Fruit fly (Drosophila melanogaster): Measurements from ENCODE around the gene RpS30.

Gene RpS30

dm6 chr3R:20833664-20834063, 16.7 kb upstream of the RpS30 start (continued):
- TF ChIP-seq CG7368 (GFP tag; optimal IDR thresholded peaks at IDR 0.05), result peak; percentile 37
- TF ChIP-seq lz (GFP tag; optimal IDR thresholded peaks at IDR 0.05), result peak; percentile 15
- no peak for TF ChIP-seq Sox15 (GFP tag; optimal IDR thresholded peaks at IDR 0.05)
- TF ChIP-seq CG6854 (GFP tag; optimal IDR thresholded peaks at IDR 0.05), result no peak
- TF ChIP-seq Hr38 (GFP tag; optimal IDR thresholded peaks at IDR 0.05), result no peak
- TF ChIP-seq CG3032 (tag; optimal IDR thresholded peaks at IDR 0.05), result no peak
- no peak for TF ChIP-seq fkh (GFP tag; optimal IDR thresholded peaks at IDR 0.05)
- no peak for TF ChIP-seq Lpt (GFP tag; optimal IDR thresholded peaks at IDR 0.05)
- no peak for TF ChIP-seq Gug (GFP tag; IDR thresholded peaks at IDR 0.05)
- peak; percentile 59 for TF ChIP-seq Hr4 (GFP tag; optimal IDR thresholded peaks at IDR 0.05)
- peak; percentile 28 for TF ChIP-seq CG10669 (GFP tag; optimal IDR thresholded peaks at IDR 0.05)
- peak; percentile 3 for TF ChIP-seq CG6276 (GFP tag; optimal IDR thresholded peaks at IDR 0.05)
- TF ChIP-seq salr (GFP tag; optimal IDR thresholded peaks at IDR 0.05), result peak in 1 of 2 experiments; percentile 7
- TF ChIP-seq topi (GFP tag; optimal IDR thresholded peaks at IDR 0.05), result peak; percentile 6
- TF ChIP-seq Eip75B (GFP tag; optimal IDR thresholded peaks at IDR 0.05), result peak; percentile 20
- peak; percentile 20 for TF ChIP-seq acj6 (GFP tag; optimal IDR thresholded peaks at IDR 0.05)
- TF ChIP-seq svp (GFP tag), result peak; percentile 80
- TF ChIP-seq CG11294 (GFP tag; IDR thresholded peaks at IDR 0.05), result no peak
- TF ChIP-seq CG16779 (tag; optimal IDR thresholded peaks at IDR 0.05), result no peak
- peak; percentile 61; the same call in 2 of the 3 replicates for TF ChIP-seq CG8119 (GFP tag; IDR thresholded peaks at IDR 0.05)
- peak; percentile 85 for TF ChIP-seq Eip78C (GFP tag)
- TF ChIP-seq net (GFP tag; optimal IDR thresholded peaks at IDR 0.05), result no peak
- TF ChIP-seq Hr39 (GFP tag; optimal IDR thresholded peaks at IDR 0.05), result peak; percentile 28
- peak; percentile 13 for TF ChIP-seq Sox14 (GFP tag; optimal IDR thresholded peaks at IDR 0.05)
- TF ChIP-seq fd85E (GFP tag; optimal IDR thresholded peaks at IDR 0.05), result no peak
- TF ChIP-seq Sox102F (GFP tag; optimal IDR thresholded peaks at IDR 0.05), result peak; percentile 56
- peak; percentile 34 for TF ChIP-seq CG31627 (GFP tag; optimal IDR thresholded peaks at IDR 0.05)
- no peak for TF ChIP-seq CG6792 (GFP tag; optimal IDR thresholded peaks at IDR 0.05)

dm6 chr3R:20834770-20835183, 15.5 kb upstream of the RpS30 start:
- TF ChIP-seq acj6 (GFP tag; optimal IDR thresholded peaks at IDR 0.05) (no peak), vri (GFP tag; optimal IDR thresholded peaks at IDR 0.05) (peak; percentile 53), Blimp-1 (GFP tag; optimal IDR thresholded peaks at IDR 0.05) (no peak), OdsH (GFP tag; optimal IDR thresholded peaks at IDR 0.05) (no peak), fkh (GFP tag; optimal IDR thresholded peaks at IDR 0.05) (peak; percentile 94), Hr4 (GFP tag; optimal IDR thresholded peaks at IDR 0.05) (no peak), CG32006 (GFP tag; optimal IDR thresholded peaks at IDR 0.05) (no peak), Eip78C (GFP tag) (peak; percentile 5), CG11902 (GFP tag; optimal IDR thresholded peaks at IDR 0.05) (no peak)

- TF ChIP-seq Sox102F (GFP tag; optimal IDR thresholded peaks at IDR 0.05) (peak; percentile 18), CG6854 (GFP tag; optimal IDR thresholded peaks at IDR 0.05) (peak; percentile 65), pdm3 (GFP tag; optimal IDR thresholded peaks at IDR 0.05) (peak; percentile 6), Eip78C (GFP tag) (peak; percentile 72), acj6 (GFP tag; optimal IDR thresholded peaks at IDR 0.05) (peak; percentile 6), Met (GFP tag; optimal IDR thresholded peaks at IDR 0.05) (peak; percentile 6), Smox (GFP tag; optimal IDR thresholded peaks at IDR 0.05) (peak; percentile 24), Hr4 (GFP tag; optimal IDR thresholded peaks at IDR 0.05) (peak; percentile 13), CG6163 (GFP tag; IDR thresholded peaks at IDR 0.05) (peak; percentile 30; the same call in 1 of the 3 replicates), CG8319 (GFP tag; optimal IDR thresholded peaks at IDR 0.05) (no peak), svp (GFP tag) (peak; percentile 75), CG4318 (GFP tag; optimal IDR thresholded peaks at IDR 0.05) (no peak), CG32006 (GFP tag; optimal IDR thresholded peaks at IDR 0.05) (peak; percentile 13), esn (GFP tag; optimal IDR thresholded peaks at IDR 0.05) (peak; percentile 16), vri (GFP tag; optimal IDR thresholded peaks at IDR 0.05) (no peak), topi (GFP tag; optimal IDR thresholded peaks at IDR 0.05) (peak; percentile 1), CG3919 (GFP tag; optimal IDR thresholded peaks at IDR 0.05) (peak; percentile 23), cyc (GFP tag; optimal IDR thresholded peaks at IDR 0.05) (peak; percentile 12), CG6276 (GFP tag; optimal IDR thresholded peaks at IDR 0.05) (no peak)
These were observed 14.8 kb upstream of the RpS30 start for dm6 chr3R:20835531-20835930.
